Worm (Caenorhabditis elegans) whole organism, late embryonic: ENCODE data around the gene C27A2.12.

Experiments
- C08G9.2 ChIP-seq: sonication (generic microtip); optimal IDR thresholded peaks from 2 replicates; lab custom pipeline; 2016; ENCODE audit warnings: mild to moderate bottlenecking, missing genetic modification characterization, moderate library complexity, missing compliant biosample characterization
- K02D7.2 ChIP-seq: sonication (generic microtip); optimal IDR thresholded peaks from 2 replicates; lab custom pipeline; 2017; ENCODE audit warnings: mild to moderate bottlenecking, missing genetic modification characterization, missing compliant biosample characterization
- K09A11.1 ChIP-seq: sonication (generic microtip); optimal IDR thresholded peaks from 2 replicates; lab custom pipeline; 2017; ENCODE audit warnings: antibody characterized with exemption, mild to moderate bottlenecking, missing genetic modification characterization, missing compliant biosample characterization; ENCODE audit not compliant: insufficient read depth
- T23F11.4 ChIP-seq: fragments of 200-800 bp; sonication (Bioruptor generic); optimal IDR thresholded peaks from 2 replicates; lab custom pipeline; 2018; ENCODE audit warnings: mild to moderate bottlenecking, missing genetic modification characterization, missing compliant biosample characterization
- ama-1 ChIP-seq: fragments of 150-350 bp; optimal IDR thresholded peaks from 2 replicates; lab custom pipeline; 2014
- ceh-14 ChIP-seq: sonication (generic microtip); optimal IDR thresholded peaks from 2 replicates; lab custom pipeline; 2016; ENCODE audit warnings: missing genotype, missing genetic modification characterization, missing compliant biosample characterization
- ceh-18 ChIP-seq: sonication (generic microtip); optimal IDR thresholded peaks from 2 replicates; lab custom pipeline; 2016; ENCODE audit warnings: missing genetic modification characterization, missing compliant biosample characterization
- ceh-19 ChIP-seq: fragments of 200-800 bp; sonication (Bioruptor generic); optimal IDR thresholded peaks from 2 replicates; lab custom pipeline; 2018; ENCODE audit warnings: mild to moderate bottlenecking, missing genetic modification characterization, missing compliant biosample characterization
- ceh-2 ChIP-seq: sonication (generic microtip); optimal IDR thresholded peaks from 2 replicates; lab custom pipeline; 2016; ENCODE audit warnings: missing genotype, missing genetic modification characterization, missing compliant biosample characterization
- ceh-30 ChIP-seq: fragments of 150-350 bp; optimal IDR thresholded peaks from 2 replicates; lab custom pipeline; 2014; ENCODE audit warnings: missing biosample characterization, missing genetic modification characterization
- ceh-34 ChIP-seq: sonication (generic microtip); optimal IDR thresholded peaks from 2 replicates; lab custom pipeline; 2016; ENCODE audit warnings: mild to moderate bottlenecking, missing genetic modification characterization, missing compliant biosample characterization
- ceh-45 ChIP-seq: fragments of 200-800 bp; sonication (Bioruptor generic); IDR thresholded peaks from 2 replicates; pipeline ENCODE4 v1.3.6; 2022; ENCODE audit warnings: missing genetic modification reagents, missing genetic modification characterization, missing compliant biosample characterization
- ceh-48 ChIP-seq: sonication (generic microtip); optimal IDR thresholded peaks from 2 replicates; lab custom pipeline; 2016; ENCODE audit warnings: missing genetic modification characterization, inconsistent platforms, missing compliant biosample characterization
- ceh-6 ChIP-seq: fragments of 200-800 bp; sonication (Bioruptor generic); optimal IDR thresholded peaks from 2 replicates; lab custom pipeline; 2018; ENCODE audit warnings: mild to moderate bottlenecking, missing genetic modification characterization, missing compliant biosample characterization
- ceh-9 ChIP-seq: sonication (generic microtip); optimal IDR thresholded peaks from 2 replicates; lab custom pipeline; 2016; ENCODE audit warnings: mild to moderate bottlenecking, missing genetic modification characterization, inconsistent platforms, missing compliant biosample characterization
- dmd-4 ChIP-seq: sonication (generic microtip); optimal IDR thresholded peaks from 2 replicates; lab custom pipeline; 2016; ENCODE audit warnings: borderline replicate concordance, missing genetic modification characterization, missing compliant biosample characterization
- dve-1 ChIP-seq: sonication (generic microtip); optimal IDR thresholded peaks from 2 replicates; lab custom pipeline; 2017; ENCODE audit warnings: antibody characterized with exemption, mild to moderate bottlenecking, missing genetic modification characterization, missing compliant biosample characterization
- elt-2 ChIP-seq: sonication (generic microtip); optimal IDR thresholded peaks from 2 replicates; lab custom pipeline; 2016; ENCODE audit warnings: missing genetic modification reagents, missing genetic modification characterization, missing compliant biosample characterization
- eyg-1 ChIP-seq: sonication (generic microtip); optimal IDR thresholded peaks from 2 replicates; lab custom pipeline; 2016; ENCODE audit warnings: missing genotype, missing genetic modification characterization, missing compliant biosample characterization
- fax-1 ChIP-seq: sonication (generic microtip); optimal IDR thresholded peaks from 2 replicates; lab custom pipeline; 2016; ENCODE audit warnings: missing genotype, missing genetic modification characterization, missing compliant biosample characterization
- fkh-6 ChIP-seq: sonication (generic microtip); optimal IDR thresholded peaks from 2 replicates; lab custom pipeline; 2016; ENCODE audit warnings: missing genetic modification characterization, missing compliant biosample characterization
- gmeb-2 ChIP-seq: sonication (generic microtip); optimal IDR thresholded peaks from 2 replicates; lab custom pipeline; 2016; ENCODE audit warnings: missing genetic modification characterization, inconsistent platforms, missing compliant biosample characterization
- hlh-13 ChIP-seq: fragments of 200-800 bp; sonication (Bioruptor generic); optimal IDR thresholded peaks from 2 replicates; lab custom pipeline; 2018; ENCODE audit warnings: mild to moderate bottlenecking, missing genetic modification characterization, missing compliant biosample characterization
- hlh-15 ChIP-seq: sonication (generic microtip); optimal IDR thresholded peaks from 2 replicates; lab custom pipeline; 2016; ENCODE audit warnings: missing genetic modification characterization, missing compliant biosample characterization
- hlh-8 ChIP-seq: sonication (generic microtip); optimal IDR thresholded peaks from 2 replicates; lab custom pipeline; 2016; ENCODE audit warnings: missing genotype, missing genetic modification characterization, missing compliant biosample characterization
- lim-6 ChIP-seq: sonication (generic microtip); optimal IDR thresholded peaks from 2 replicates; lab custom pipeline; 2016; ENCODE audit warnings: missing genetic modification characterization, missing compliant biosample characterization
- mec-3 ChIP-seq: sonication (generic microtip); optimal IDR thresholded peaks from 2 replicates; lab custom pipeline; 2016; ENCODE audit warnings: borderline replicate concordance, missing genetic modification characterization, missing compliant biosample characterization
- nfya-1 ChIP-seq: sonication (generic microtip); optimal IDR thresholded peaks from 2 replicates; lab custom pipeline; 2017; ENCODE audit warnings: missing genetic modification characterization, mild to moderate bottlenecking, missing compliant biosample characterization, antibody characterized with exemption, moderate library complexity
- npax-4 ChIP-seq: sonication (generic microtip); optimal IDR thresholded peaks from 2 replicates; lab custom pipeline; 2016; ENCODE audit warnings: missing genetic modification characterization, missing compliant biosample characterization
- odd-2 ChIP-seq: sonication (generic microtip); optimal IDR thresholded peaks from 2 replicates; lab custom pipeline; 2017; ENCODE audit warnings: antibody characterized with exemption, mild to moderate bottlenecking, missing genetic modification characterization, missing compliant biosample characterization
- pag-3 ChIP-seq: sonication (generic microtip); optimal IDR thresholded peaks from 2 replicates; lab custom pipeline; 2016; ENCODE audit warnings: missing compliant biosample characterization, missing genetic modification characterization, borderline replicate concordance
- pat-9 ChIP-seq: fragments of 200-800 bp; sonication (Bioruptor generic); optimal IDR thresholded peaks from 2 replicates; lab custom pipeline; 2018; ENCODE audit warnings: mild to moderate bottlenecking, missing genetic modification characterization, moderate library complexity, missing compliant biosample characterization
- pax-1 ChIP-seq: fragments of 150-350 bp; optimal IDR thresholded peaks from 2 replicates; lab custom pipeline; 2014; ENCODE audit warnings: missing biosample characterization, missing genetic modification characterization
- pha-2 ChIP-seq: sonication (generic microtip); optimal IDR thresholded peaks from 2 replicates; lab custom pipeline; 2017; ENCODE audit warnings: mild to moderate bottlenecking, missing genetic modification characterization, missing compliant biosample characterization
- pha-4 ChIP-seq: fragments of 150-350 bp; optimal IDR thresholded peaks from 2 replicates; lab custom pipeline; 2018; ENCODE audit warnings: missing biosample characterization, missing genetic modification reagents, missing genetic modification characterization
- pqm-1 ChIP-seq: sonication (generic microtip); optimal IDR thresholded peaks from 2 replicates; lab custom pipeline; 2016; ENCODE audit warnings: missing genetic modification characterization, missing compliant biosample characterization
- ref-2 ChIP-seq: sonication (generic microtip); optimal IDR thresholded peaks from 2 replicates; lab custom pipeline; 2016; ENCODE audit warnings: missing genetic modification characterization, missing compliant biosample characterization
- rnt-1 ChIP-seq: sonication (generic microtip); optimal IDR thresholded peaks from 2 replicates; lab custom pipeline; 2016; ENCODE audit warnings: missing genetic modification characterization, missing compliant biosample characterization
- sdc-2 ChIP-seq: sonication (generic microtip); optimal IDR thresholded peaks from 2 replicates; lab custom pipeline; 2016; ENCODE audit warnings: missing genotype, missing genetic modification characterization, missing compliant biosample characterization
- sox-2 ChIP-seq: fragments of 200-800 bp; sonication (Bioruptor generic); IDR thresholded peaks from 2 replicates; pipeline ENCODE4 v1.3.6; 2022; ENCODE audit warnings: missing genetic modification reagents, missing genetic modification characterization, missing compliant biosample characterization
- sox-4 ChIP-seq: sonication (generic microtip); optimal IDR thresholded peaks from 2 replicates; lab custom pipeline; 2017; ENCODE audit warnings: mild to moderate bottlenecking, missing genetic modification characterization, inconsistent platforms, missing compliant biosample characterization
- tbx-2 ChIP-seq: sonication (generic microtip); optimal IDR thresholded peaks from 2 replicates; lab custom pipeline; 2016; ENCODE audit warnings: missing genetic modification characterization, missing compliant biosample characterization
- ttx-3 ChIP-seq: sonication (generic microtip); optimal IDR thresholded peaks from 2 replicates; lab custom pipeline; 2016; ENCODE audit warnings: missing genetic modification reagents, missing genetic modification characterization, missing compliant biosample characterization
- unc-42 ChIP-seq: sonication (generic microtip); optimal IDR thresholded peaks from 2 replicates; lab custom pipeline; 2016; ENCODE audit warnings: missing genotype, missing genetic modification characterization, missing compliant biosample characterization
- unc-86 ChIP-seq: sonication (generic microtip); optimal IDR thresholded peaks from 2 replicates; lab custom pipeline; 2016; ENCODE audit warnings: missing genetic modification characterization, missing compliant biosample characterization
- ztf-16 ChIP-seq: sonication (generic microtip); optimal IDR thresholded peaks from 2 replicates; lab custom pipeline; 2017; ENCODE audit warnings: missing genetic modification characterization, missing compliant biosample characterization

The C27A2.12 gene

DNA sequence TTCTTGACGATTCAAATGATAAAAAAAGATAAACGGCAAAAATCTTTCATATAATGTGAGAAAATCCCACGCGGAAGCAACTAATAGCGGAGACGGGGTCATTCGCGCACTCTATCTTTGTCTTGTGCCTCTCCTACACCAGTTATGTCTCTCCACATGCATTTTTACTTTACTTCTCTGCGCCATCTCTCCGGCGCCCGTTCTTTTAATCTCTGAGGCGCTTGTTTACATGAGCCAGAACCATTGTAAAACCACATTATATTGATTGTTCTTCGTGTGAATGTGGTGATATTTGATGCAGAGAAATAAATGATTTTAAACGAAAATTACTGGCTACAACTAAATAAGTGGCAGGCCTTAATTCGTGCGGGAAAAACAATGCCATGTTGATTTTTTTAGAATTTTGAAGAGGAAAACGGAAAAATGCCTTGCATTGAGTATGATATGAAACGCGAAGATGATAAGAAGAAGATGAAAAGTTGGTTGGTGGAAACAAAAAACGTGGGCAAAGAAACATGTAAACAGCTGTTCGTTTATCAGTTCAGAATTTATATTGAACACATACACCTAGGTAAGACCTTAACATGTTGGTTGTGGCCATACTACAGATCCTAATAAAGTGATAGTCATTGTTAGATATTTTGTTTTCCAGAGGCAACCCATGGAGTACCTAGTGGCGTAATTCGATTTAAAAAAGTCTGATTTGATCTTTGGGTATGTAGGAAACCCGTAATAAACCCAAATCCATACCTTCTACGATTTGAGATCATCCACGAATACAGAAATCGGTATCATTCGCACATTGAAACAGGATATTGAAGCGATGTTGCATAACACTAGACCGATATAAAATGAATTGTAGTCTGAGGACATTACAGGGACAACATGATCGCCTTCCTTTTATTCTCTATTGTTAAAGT is 34.7 kb upstream of the C27A2.12 start, which contains the start of gene C04G6.2 (continued):
- TF ChIP-seq sdc-2 (tag; lab: Kevin White, UChicago) (no peak), ama-1 (no peak), gmeb-2 (tag; lab: Kevin White, UChicago) (no peak), pax-1 (tag; lab: Kevin White, UChicago) (peak; percentile 42), fkh-6 (no peak), T23F11.4 (GFP tag; lab: Kevin White, UChicago) (no peak), ceh-14 (tag; lab: Kevin White, UChicago) (no peak), pha-4 (tag; lab: Kevin White, UChicago) (peak; percentile 44), ceh-45 (no peak), fax-1 (tag; lab: Kevin White, UChicago) (no peak), ceh-19 (GFP tag; lab: Kevin White, UChicago) (peak; percentile 23), ceh-18 (no peak), hlh-8 (tag; lab: Kevin White, UChicago) (no peak), pat-9 (tag; lab: Kevin White, UChicago) (no peak), pha-2 (tag; lab: Kevin White, UChicago) (peak; percentile 57), npax-4 (tag; lab: Kevin White, UChicago) (no peak), elt-2 (tag; lab: Kevin White, UChicago) (no peak), dmd-4 (tag; lab: Kevin White, UChicago) (no peak), ceh-6 (no peak), hlh-15 (no peak), unc-42 (tag; lab: Kevin White, UChicago) (peak; percentile 36), eyg-1 (tag; lab: Kevin White, UChicago) (no peak), C08G9.2 (tag; lab: Kevin White, UChicago) (no peak), sox-4 (tag; lab: Kevin White, UChicago) (no peak), lim-6 (tag; lab: Kevin White, UChicago) (no peak), ref-2 (tag; lab: Kevin White, UChicago) (no peak), ttx-3 (no peak), rnt-1 (tag; lab: Kevin White, UChicago) (peak; percentile 3), tbx-2 (tag; lab: Kevin White, UChicago) (peak; percentile 63), ceh-9 (no peak), mec-3 (tag; lab: Kevin White, UChicago) (no peak), ceh-48 (tag; lab: Kevin White, UChicago) (peak; percentile 35), hlh-13 (GFP tag; lab: Kevin White, UChicago) (no peak), unc-86 (no peak), nfya-1 (tag; lab: Kevin White, UChicago) (peak; percentile 49), odd-2 (no peak), sox-2 (GFP tag; lab: Robert Waterston, UW) (no peak), ztf-16 (tag; lab: Kevin White, UChicago) (no peak), ceh-34 (tag; lab: Kevin White, UChicago) (no peak), dve-1 (tag; lab: Kevin White, UChicago) (peak; percentile 32)

DNA sequence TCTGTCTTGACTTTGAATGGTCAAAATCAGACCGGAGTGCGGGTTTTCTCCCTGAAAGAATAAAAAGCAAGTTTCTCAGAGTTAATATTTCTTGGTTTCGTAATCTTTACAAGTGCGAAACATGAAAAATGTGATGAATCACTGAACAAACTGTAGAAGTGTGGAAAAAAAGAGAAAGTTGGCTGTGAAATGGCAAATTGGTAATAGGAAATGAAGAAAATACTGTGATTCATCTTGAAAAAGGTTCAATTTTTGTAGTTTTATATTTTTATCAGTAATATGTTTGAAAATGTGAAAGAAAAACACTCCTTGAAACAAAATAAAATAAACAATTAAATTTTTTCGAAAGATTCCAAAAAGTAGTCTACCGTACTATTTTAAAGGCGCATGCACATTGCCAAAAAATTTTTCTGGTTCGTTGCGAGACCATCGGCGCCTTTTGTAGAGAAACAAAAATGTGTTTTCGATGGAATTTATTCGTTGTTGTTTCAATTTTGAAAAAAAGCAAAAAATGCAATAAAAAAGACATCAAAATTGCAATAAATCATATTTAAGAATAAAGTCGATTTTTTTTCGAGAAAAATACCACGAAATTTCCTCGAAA is 33.8 kb upstream of the C27A2.12 start, which contains the start of gene pld-1:
pld-1 (minus strand) TSS at position 51 of the 604 bp plus-strand sequence.
- TF ChIP-seq ceh-34 (tag; lab: Kevin White, UChicago) = no peak
- TF ChIP-seq pqm-1 (tag; lab: Kevin White, UChicago) = no peak
- no peak for TF ChIP-seq C08G9.2 (tag; lab: Kevin White, UChicago)
- TF ChIP-seq ceh-2 = no peak
- no peak for TF ChIP-seq ceh-30
- TF ChIP-seq npax-4 (tag; lab: Kevin White, UChicago) = no peak
- TF ChIP-seq ceh-19 (GFP tag; lab: Kevin White, UChicago) = no peak
- TF ChIP-seq K02D7.2 (tag; lab: Kevin White, UChicago) = no peak
- TF ChIP-seq ceh-6 = no peak
- no peak for TF ChIP-seq pha-2 (tag; lab: Kevin White, UChicago)
- TF ChIP-seq T23F11.4 (GFP tag; lab: Kevin White, UChicago) = no peak
- TF ChIP-seq pag-3 = no peak
- no peak for TF ChIP-seq K09A11.1
- no peak for TF ChIP-seq mec-3 (tag; lab: Kevin White, UChicago)
- TF ChIP-seq fax-1 (tag; lab: Kevin White, UChicago) = no peak
